Fruit fly (Drosophila melanogaster): ENCODE measurements around the gene Syx17.

Gene Syx17

dm6 chr3L:4377496-4377895, 25.8 kb upstream of the Syx17 start:
- TF ChIP-seq CG8478 (optimal IDR thresholded peaks at IDR 0.05) (no peak), CTCF (optimal IDR thresholded peaks at IDR 0.05) (no peak)

- TF ChIP-seq CTCF (optimal IDR thresholded peaks at IDR 0.05) (no peak), CG8478 (optimal IDR thresholded peaks at IDR 0.05) (no peak)
These were observed 24.4 kb upstream of the Syx17 start for dm6 chr3L:4378895-4379294.

DNA sequence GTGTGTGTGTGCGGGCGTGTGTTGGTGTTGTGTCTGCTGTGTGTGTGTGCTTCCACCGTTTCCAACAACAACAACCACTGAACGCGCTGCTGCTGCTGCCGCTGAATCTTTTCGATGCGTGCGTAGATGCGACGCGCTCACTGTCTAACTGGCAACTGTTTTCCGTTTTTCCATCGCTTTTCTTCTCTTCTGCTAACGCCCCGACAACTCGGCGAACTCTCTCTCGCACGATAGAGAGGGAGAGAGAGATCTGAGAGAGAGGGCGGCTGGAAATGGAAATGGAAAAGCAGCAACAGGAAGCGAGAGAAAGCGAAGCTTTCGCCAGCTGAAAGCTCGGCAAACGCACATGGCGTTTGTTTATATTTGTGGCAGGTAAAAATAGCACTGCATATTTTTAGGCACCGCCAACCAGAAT, 23.0 kb upstream of the Syx17 start, which contains the start of gene DopEcR:
Gene DopEcR (minus strand): TSS at position 157 of the 415 bp plus-strand sequence.
- no peak for TF ChIP-seq CTCF (optimal IDR thresholded peaks at IDR 0.05)
- no peak for TF ChIP-seq CG8478 (optimal IDR thresholded peaks at IDR 0.05)

DNA sequence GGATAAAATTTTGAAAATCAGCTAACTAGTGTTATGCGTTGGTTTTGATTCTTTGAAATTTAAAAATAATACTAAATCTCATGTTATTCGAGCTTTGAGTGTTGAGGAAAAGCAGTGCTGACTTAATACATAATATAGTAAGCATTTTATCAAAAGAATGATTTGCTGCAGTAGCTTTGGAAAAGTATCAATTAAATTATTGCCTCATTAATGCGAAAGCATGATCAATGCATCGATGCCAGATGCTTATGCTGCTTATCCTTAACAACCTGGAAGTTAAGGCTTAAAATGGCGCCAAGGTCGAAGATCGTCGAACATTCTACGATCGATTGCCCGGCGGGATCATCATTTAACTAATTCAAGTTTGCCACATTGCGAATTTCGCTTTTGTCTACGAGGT, 21.8 kb upstream of the Syx17 start, which contains the start of gene CG32240:
Gene CG32240 (minus strand): TSS at position 101 of the 400 bp plus-strand sequence.
- TF ChIP-seq CG8478 (optimal IDR thresholded peaks at IDR 0.05) (no peak), CTCF (optimal IDR thresholded peaks at IDR 0.05) (no peak)

dm6 chr3L:4382581-4382980, 20.7 kb upstream of the Syx17 start:
- TF ChIP-seq CG8478 (optimal IDR thresholded peaks at IDR 0.05) = no peak
- TF ChIP-seq CTCF (optimal IDR thresholded peaks at IDR 0.05) = no peak

DNA sequence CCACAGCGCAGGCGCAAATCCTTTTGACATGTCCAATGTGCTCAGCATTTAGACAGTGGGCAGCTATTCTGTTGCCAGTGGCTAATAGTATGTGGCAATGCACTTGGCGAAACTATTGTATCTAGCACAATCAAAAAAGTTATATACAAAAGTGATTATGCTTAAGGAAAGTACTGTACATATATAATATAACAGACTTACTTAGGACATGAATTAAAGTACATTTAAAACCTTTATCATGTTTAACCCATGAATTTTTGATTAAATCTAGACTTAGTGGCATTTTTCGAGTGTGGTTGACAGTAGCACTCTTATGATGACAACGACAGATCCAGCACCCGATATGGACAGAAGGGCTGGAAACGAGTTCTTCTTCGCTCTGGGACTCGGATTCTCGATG, 20.2 kb upstream of the Syx17 start:
- TF ChIP-seq CTCF (optimal IDR thresholded peaks at IDR 0.05) (no peak), CG8478 (optimal IDR thresholded peaks at IDR 0.05) (no peak)

DNA sequence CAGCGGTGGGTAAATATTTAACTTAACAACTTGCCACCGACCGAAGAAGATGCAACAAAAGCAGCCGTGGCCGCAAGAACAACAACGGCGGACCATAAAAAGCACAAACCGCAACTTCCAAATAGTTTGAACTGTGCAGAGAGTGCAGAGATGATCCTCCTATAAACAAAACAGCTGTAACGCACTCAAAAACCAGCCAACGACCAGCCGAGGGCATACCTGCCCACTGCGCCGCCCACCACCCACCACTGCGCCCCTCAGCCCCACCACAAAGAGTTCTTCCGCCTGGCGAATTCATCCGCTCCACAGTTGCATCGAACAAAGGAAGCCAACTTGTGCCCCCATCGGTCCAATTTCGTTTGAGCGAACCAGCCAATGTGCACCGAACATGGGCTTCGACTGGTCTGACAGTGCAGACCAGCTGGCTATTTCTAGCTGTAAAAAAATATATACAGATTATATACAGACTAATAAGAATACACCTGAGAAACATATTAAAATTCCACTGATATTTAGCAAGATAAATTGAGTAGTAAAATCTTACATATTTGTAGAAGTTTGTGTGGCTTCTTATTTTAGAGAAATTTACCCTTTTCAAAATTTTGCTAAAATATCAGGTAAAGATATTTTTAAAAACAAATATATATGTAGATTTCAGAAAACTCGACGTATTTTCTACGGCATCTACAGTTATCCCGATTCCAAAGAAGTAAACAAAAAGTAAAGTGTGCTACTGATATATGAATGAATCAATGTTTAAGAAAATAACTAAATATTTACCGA, 19.6 kb upstream of the Syx17 start:
- TF ChIP-seq CTCF (optimal IDR thresholded peaks at IDR 0.05) = no peak

- TF ChIP-seq CTCF (optimal IDR thresholded peaks at IDR 0.05) = no peak
- TF ChIP-seq CG8478 (optimal IDR thresholded peaks at IDR 0.05) = no peak
These were observed 19.0 kb upstream of the Syx17 start, which contains the start of gene slow for dm6 chr3L:4384326-4384662. Gene slow, plus strand, starts transcription at chr3L:4384442.

- no peak for TF ChIP-seq CG8478 (optimal IDR thresholded peaks at IDR 0.05)
- no peak for TF ChIP-seq CTCF (optimal IDR thresholded peaks at IDR 0.05)
These were observed 15.1 kb upstream of the Syx17 start for dm6 chr3L:4388215-4388614.

DNA sequence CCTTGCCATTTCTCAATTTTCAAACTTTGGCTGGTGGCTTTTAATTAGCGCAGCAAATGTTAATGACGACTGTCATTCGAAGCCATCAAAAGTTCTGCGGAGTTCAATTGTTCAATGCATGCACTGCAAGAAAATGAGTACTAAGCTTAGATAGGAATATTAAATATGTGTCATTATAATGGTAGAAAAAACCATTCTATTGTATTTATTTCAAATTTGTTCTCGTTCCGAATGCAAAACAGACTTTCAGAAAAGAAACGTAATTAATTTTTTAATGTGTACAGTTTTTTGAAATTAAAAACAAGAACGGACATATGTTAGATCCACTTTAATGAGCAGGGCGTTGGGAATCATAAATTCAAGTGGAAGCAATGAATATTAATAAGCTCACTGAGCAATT, 14.2 kb upstream of the Syx17 start:
- no peak for TF ChIP-seq CTCF (optimal IDR thresholded peaks at IDR 0.05)
- no peak for TF ChIP-seq CG8478 (optimal IDR thresholded peaks at IDR 0.05)

dm6 chr3L:4392851-4393250, 10.4 kb upstream of the Syx17 start:
- TF ChIP-seq CTCF (optimal IDR thresholded peaks at IDR 0.05) (no peak), CG8478 (optimal IDR thresholded peaks at IDR 0.05) (no peak)

DNA sequence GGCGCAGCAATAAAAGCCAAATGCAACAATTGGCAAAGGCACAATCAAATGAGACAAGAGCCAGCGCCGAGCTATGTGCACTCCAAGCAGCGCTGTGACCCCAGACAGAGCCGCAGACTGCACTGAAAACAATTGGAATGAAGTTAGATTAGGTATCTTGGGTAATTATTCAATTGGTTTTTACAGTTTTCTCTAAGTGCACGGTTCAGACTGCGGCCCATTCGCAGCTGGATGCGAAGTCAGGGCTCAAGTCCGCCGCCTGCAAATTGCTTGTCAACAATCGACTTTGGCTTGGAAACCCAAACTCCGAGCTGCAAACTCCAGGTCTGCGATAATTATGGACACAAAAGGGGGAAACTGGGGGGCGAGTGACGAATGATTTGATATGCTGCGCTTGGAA, 9.6 kb upstream of the Syx17 start:
- TF ChIP-seq CTCF (optimal IDR thresholded peaks at IDR 0.05) (no peak), CG8478 (optimal IDR thresholded peaks at IDR 0.05) (no peak)

- TF ChIP-seq CTCF (optimal IDR thresholded peaks at IDR 0.05) (no peak), CG8478 (optimal IDR thresholded peaks at IDR 0.05) (no peak)
These were observed 7.7 kb upstream of the Syx17 start for dm6 chr3L:4395501-4396073.

dm6 chr3L:4396372-4396771, 6.9 kb upstream of the Syx17 start:
- no peak for TF ChIP-seq CG8478 (optimal IDR thresholded peaks at IDR 0.05)
- TF ChIP-seq CTCF (optimal IDR thresholded peaks at IDR 0.05) = no peak

DNA sequence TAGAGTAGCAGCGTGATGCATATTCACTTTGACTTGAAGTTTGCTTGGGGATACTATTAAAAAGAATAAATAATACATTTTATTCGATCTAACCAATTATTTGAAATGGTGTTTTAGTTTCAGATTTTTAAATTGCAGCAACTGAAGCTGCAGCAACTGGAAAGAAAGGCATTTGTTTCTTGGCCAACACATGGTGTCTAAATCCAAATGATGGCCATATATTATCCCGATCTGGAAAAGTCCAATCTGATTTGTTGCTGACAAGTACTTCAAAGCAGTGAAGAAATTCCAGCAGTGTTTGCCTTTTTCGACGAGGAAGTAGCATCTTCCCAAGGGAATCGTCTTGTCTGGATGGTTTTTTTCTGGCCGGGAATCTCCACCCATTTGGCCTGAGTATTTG, 6.2 kb upstream of the Syx17 start:
- TF ChIP-seq CG8478 (optimal IDR thresholded peaks at IDR 0.05) = no peak
- TF ChIP-seq CTCF (optimal IDR thresholded peaks at IDR 0.05) = no peak

dm6 chr3L:4397874-4398273, 5.4 kb upstream of the Syx17 start:
- TF ChIP-seq CTCF (optimal IDR thresholded peaks at IDR 0.05) (no peak), CG8478 (optimal IDR thresholded peaks at IDR 0.05) (no peak)

All from S2 (cell line).